Worm (Caenorhabditis elegans): ENCODE measurements around the gene C16D2.3.

DNA sequence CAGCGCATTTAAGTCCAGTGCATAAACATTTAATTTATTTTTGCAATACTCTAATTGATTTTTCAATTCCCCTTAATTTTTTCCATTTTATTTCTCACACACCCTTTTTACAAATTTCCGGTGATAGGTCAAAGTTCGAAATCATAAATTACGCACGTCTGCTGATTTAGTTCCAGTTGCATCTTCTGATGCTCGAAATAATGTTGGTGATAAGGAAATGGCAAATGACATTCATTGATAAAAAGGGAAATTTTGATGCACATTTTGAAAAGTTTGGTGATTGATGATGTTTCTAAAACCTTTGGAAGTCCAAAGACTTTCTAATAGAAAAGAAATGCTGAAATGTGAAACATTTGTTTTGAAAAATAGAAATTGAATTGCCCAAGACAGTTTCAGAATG, 19.2 kb downstream of the C16D2.3 start:
- TF ChIP-seq ztf-29 (GFP tag; IDR thresholded peaks at IDR 0.05) = no peak
- TF ChIP-seq T22C8.4 (GFP tag; IDR thresholded peaks at IDR 0.05) = no peak
- TF ChIP-seq tab-1 (GFP tag; IDR thresholded peaks at IDR 0.05) = no peak
